Worm (Caenorhabditis elegans): ENCODE measurements around the gene T05G5.5.
A peak's percentile ranks its signal among the peaks of the same experiment; 100 is the strongest.

The T05G5.5 gene

ce11 chrIII:9793592-9794417 lies 42.6 kb upstream of the T05G5.5 start, which contains the start of the genes R10E11.9 and mcm-6 (continued):
- TF ChIP-seq snpc-1.1 (tag; optimal IDR thresholded peaks at IDR 0.05; ENCODE audit: insufficient read depth) (no peak), Y67H2A.10 (GFP tag; conservative IDR thresholded peaks at IDR 0.05) (no peak), madf-8 (GFP tag; conservative IDR thresholded peaks at IDR 0.05) (peak; percentile 91), die-1 (tag; optimal IDR thresholded peaks at IDR 0.05) (no peak), athp-1 (tag; optimal IDR thresholded peaks at IDR 0.05) (no peak), F37B4.10 (GFP tag; IDR thresholded peaks at IDR 0.05) (no peak), aptf-3 (GFP tag; IDR thresholded peaks at IDR 0.05) (no peak), aptf-2 (GFP tag; conservative IDR thresholded peaks at IDR 0.05) (no peak), ceh-100 (GFP tag; IDR thresholded peaks at IDR 0.05) (no peak), egrh-3 (GFP tag; IDR thresholded peaks at IDR 0.05) (no peak), ztf-26 (tag; optimal IDR thresholded peaks at IDR 0.05) (no peak), ekl-4 (GFP tag; IDR thresholded peaks at IDR 0.05) (no peak), pbrm-1 (GFP tag; IDR thresholded peaks at IDR 0.05) (no peak), lag-1 (GFP tag; IDR thresholded peaks at IDR 0.05) (no peak), dpff-1 (tag; optimal IDR thresholded peaks at IDR 0.05) (no peak), chd-7 (tag; optimal IDR thresholded peaks at IDR 0.05) (no peak), mcd-1 (GFP tag; IDR thresholded peaks at IDR 0.05) (peak; percentile 13; the same call in 1 of the 2 replicates), ztf-6 (GFP tag; IDR thresholded peaks at IDR 0.05) (no peak), lsl-1 (GFP tag; optimal IDR thresholded peaks at IDR 0.05) (peak; percentile 92), Y95B8A.8 (GFP tag; IDR thresholded peaks at IDR 0.05) (no peak), hrde-1 (tag; optimal IDR thresholded peaks at IDR 0.05; ENCODE audit: borderline replicate concordance) (no peak), let-607 (tag; optimal IDR thresholded peaks at IDR 0.05) (no peak), dpl-1 (GFP tag; optimal IDR thresholded peaks at IDR 0.05) (peak; percentile 66), ZK185.1 (tag; optimal IDR thresholded peaks at IDR 0.05; ENCODE audit: poor library complexity, severe bottlenecking) (no peak), hmg-20 (GFP tag; IDR thresholded peaks at IDR 0.05) (no peak), K11D2.4 (GFP tag; IDR thresholded peaks at IDR 0.05) (no peak), nhr-179 (tag; optimal IDR thresholded peaks at IDR 0.05) (no peak), lsy-27 (tag; optimal IDR thresholded peaks at IDR 0.05; ENCODE audit: borderline replicate concordance, insufficient read depth) (no peak), B0261.1 (tag; optimal IDR thresholded peaks at IDR 0.05) (no peak), C17E4.6 (GFP tag; IDR thresholded peaks at IDR 0.05) (no peak), attf-6 (GFP tag; IDR thresholded peaks at IDR 0.05) (no peak), rec-8 (tag; optimal IDR thresholded peaks at IDR 0.05) (no peak), D2030.7 (GFP tag; IDR thresholded peaks at IDR 0.05) (peak; percentile 55), F39B2.1 (GFP tag; IDR thresholded peaks at IDR 0.05) (no peak), Y53G8AR.9 (GFP tag; conservative IDR thresholded peaks at IDR 0.05) (no peak), madf-6 (GFP tag; IDR thresholded peaks at IDR 0.05) (peak; percentile 94), ceh-79 (tag; optimal IDR thresholded peaks at IDR 0.05) (no peak), ceh-91 (GFP tag; IDR thresholded peaks at IDR 0.05) (peak; percentile 72), gei-17 (GFP tag; optimal IDR thresholded peaks at IDR 0.05) (no peak), Y79H2A.3 (GFP tag; conservative IDR thresholded peaks at IDR 0.05) (0 out of 2 replicates have a peak, but pooled peaks have one; percentile 6), ceh-40 (GFP tag; IDR thresholded peaks at IDR 0.05) (no peak), ztf-28 (GFP tag; IDR thresholded peaks at IDR 0.05) (no peak), F55B11.4 (tag; optimal IDR thresholded peaks at IDR 0.05; ENCODE audit: borderline replicate concordance, insufficient read depth) (no peak), ztf-3 (GFP tag; optimal IDR thresholded peaks at IDR 0.05) (no peak), B0019.2 (GFP tag; conservative IDR thresholded peaks at IDR 0.05) (no peak), lin-54 (GFP tag; optimal IDR thresholded peaks at IDR 0.05) (peak; percentile 80)
